Worm (Caenorhabditis elegans) whole organism, L4 larva: Measurements from ENCODE around the gene sms-1.

ENCODE experiments used
- D1046.2 ChIP-seq: fragments of 200-800 bp; sonication (Bioruptor generic); IDR thresholded peaks from 2 replicates; pipeline ENCODE4 v1.3.6; 2022; ENCODE audit warnings: missing genetic modification characterization, missing compliant biosample characterization
- F49E8.2 ChIP-seq: sonication (generic microtip); optimal IDR thresholded peaks from 2 replicates; lab custom pipeline; 2016; ENCODE audit warnings: missing compliant biosample characterization, mild to moderate bottlenecking, missing genetic modification characterization, borderline replicate concordance
- T20F7.1 ChIP-seq: fragments of 200-800 bp; sonication (Bioruptor generic); optimal IDR thresholded peaks from 2 replicates; lab custom pipeline; 2018; ENCODE audit warnings: mild to moderate bottlenecking, missing genetic modification characterization, missing compliant biosample characterization
- Y48G9A.11 ChIP-seq: fragments of 200-800 bp; sonication (Bioruptor generic); IDR thresholded peaks from 2 replicates; pipeline ENCODE4 v1.3.6; 2022; ENCODE audit warnings: missing genetic modification reagents, missing genetic modification characterization, missing compliant biosample characterization
- Y75B8A.6 ChIP-seq: fragments of 200-800 bp; sonication (Bioruptor generic); IDR thresholded peaks from 2 replicates; pipeline ENCODE4 v1.3.6; 2022; ENCODE audit warnings: missing genetic modification reagents, missing genetic modification characterization, missing compliant biosample characterization
- aha-1 ChIP-seq: fragments of 150-350 bp; peaks from one replicate; lab custom pipeline; 2014; ENCODE audit warnings: missing biosample characterization, missing genetic modification characterization
- aly-2 ChIP-seq: sonication (generic microtip); optimal IDR thresholded peaks from 2 replicates; lab custom pipeline; 2018; ENCODE audit warnings: missing biosample characterization, missing genetic modification characterization
- arid-1 ChIP-seq: fragments of 200-800 bp; sonication (Bioruptor generic); conservative IDR thresholded peaks from 2 replicates; pipeline ENCODE4 v1.3.6; 2022; ENCODE audit warnings: missing genetic modification reagents, missing genetic modification characterization, missing compliant biosample characterization
- ceh-32 ChIP-seq: sonication (generic microtip); optimal IDR thresholded peaks from 2 replicates; lab custom pipeline; 2016; ENCODE audit warnings: mild to moderate bottlenecking, missing genetic modification characterization, missing compliant biosample characterization; ENCODE audit not compliant: poor library complexity
- ceh-44 ChIP-seq: fragments of 200-800 bp; sonication (Bioruptor generic); IDR thresholded peaks from 2 replicates; pipeline ENCODE4 v1.3.6; 2022; ENCODE audit warnings: missing genetic modification reagents, missing genetic modification characterization, missing compliant biosample characterization
- cey-2 ChIP-seq: sonication (generic microtip); optimal IDR thresholded peaks from 3 replicates; lab custom pipeline; 2017; ENCODE audit warnings: missing genetic modification characterization, mild to moderate bottlenecking, missing compliant biosample characterization, antibody characterized with exemption, borderline replicate concordance; ENCODE audit not compliant: insufficient read depth
- daf-8 ChIP-seq: fragments of 200-800 bp; sonication (Bioruptor generic); IDR thresholded peaks from 2 replicates; pipeline ENCODE4 v1.3.6; 2022; ENCODE audit warnings: missing genetic modification characterization, missing compliant biosample characterization
- dmd-6 ChIP-seq: fragments of 200-800 bp; sonication (Bioruptor generic); IDR thresholded peaks from 2 replicates; pipeline ENCODE4 v1.3.6; 2022; ENCODE audit warnings: missing genetic modification reagents, missing genetic modification characterization, missing compliant biosample characterization
- dmd-8 ChIP-seq: fragments of 200-800 bp; sonication (Bioruptor generic); IDR thresholded peaks from 2 replicates; pipeline ENCODE4 v1.3.6; 2022; ENCODE audit warnings: missing genetic modification characterization, missing compliant biosample characterization
- dpl-1 ChIP-seq: fragments of 150-350 bp; optimal IDR thresholded peaks from 2 replicates; lab custom pipeline; 2014; ENCODE audit warnings: missing biosample characterization, missing genetic modification reagents, missing genetic modification characterization
- duxl-1 ChIP-seq: sonication (generic microtip); optimal IDR thresholded peaks from 2 replicates; lab custom pipeline; 2016; ENCODE audit warnings: mild to moderate bottlenecking, missing genetic modification characterization, moderate library complexity, missing compliant biosample characterization; ENCODE audit not compliant: poor library complexity
- egl-27 ChIP-seq: sonication (generic microtip); optimal IDR thresholded peaks from 3 replicates; lab custom pipeline; 2017; ENCODE audit warnings: missing biosample characterization, missing genetic modification reagents, missing genetic modification characterization
- hif-1 ChIP-seq, 2 experiments: sonication (generic microtip); optimal IDR thresholded peaks; 2 replicates each; lab custom pipeline; 2016 to 2017; ENCODE audit warnings: missing compliant biosample characterization in 2 of 2, missing genetic modification characterization in 2 of 2, missing genetic modification reagents in 2 of 2, missing genotype in 2 of 2, mild to moderate bottlenecking in 1 of 2
- hlh-30 ChIP-seq: sonication (generic microtip); optimal IDR thresholded peaks from 2 replicates; lab custom pipeline; 2017; ENCODE audit warnings: antibody characterized with exemption, mild to moderate bottlenecking, missing genetic modification characterization, missing compliant biosample characterization; ENCODE audit not compliant: insufficient read depth
- hmg-1.1 ChIP-seq: fragments of 200-800 bp; sonication (Bioruptor generic); IDR thresholded peaks from 2 replicates; pipeline ENCODE4 v1.3.6; 2022; ENCODE audit warnings: missing genetic modification reagents, missing genetic modification characterization, missing compliant biosample characterization
- jun-1 ChIP-seq: fragments of 150-350 bp; optimal IDR thresholded peaks from 2 replicates; lab custom pipeline; 2014; ENCODE audit warnings: missing biosample characterization, missing genetic modification reagents, missing genetic modification characterization
- lin-1 ChIP-seq: fragments of 200-800 bp; sonication (Bioruptor generic); IDR thresholded peaks from 2 replicates; pipeline ENCODE4 v1.3.6; 2022; ENCODE audit warnings: missing genetic modification reagents, missing genetic modification characterization, missing compliant biosample characterization
- lin-38 ChIP-seq: fragments of 200-800 bp; sonication (Bioruptor generic); IDR thresholded peaks from 2 replicates; pipeline ENCODE4 v1.3.6; 2022; ENCODE audit warnings: missing genetic modification reagents, missing genetic modification characterization, missing compliant biosample characterization
- lsy-2 ChIP-seq, 2 experiments: fragments of 150-350 bp in 1 of 2; sonication (generic microtip) in 1 of 2; optimal IDR thresholded peaks; 2 replicates each; lab custom pipeline; 2014 to 2017; ENCODE audit warnings: missing biosample characterization in 2 of 2, missing genetic modification characterization in 2 of 2
- madf-5 ChIP-seq, 2 experiments: fragments of 200-800 bp; sonication (Bioruptor generic); IDR thresholded peaks; 2 replicates each; pipeline ENCODE4 v1.3.6; 2022; ENCODE audit warnings: missing compliant biosample characterization in 2 of 2, missing genetic modification characterization in 2 of 2
- mdt-29 ChIP-seq: fragments of 200-800 bp; sonication (Bioruptor generic); IDR thresholded peaks from 2 replicates; pipeline ENCODE4 v1.3.6; 2022; ENCODE audit warnings: missing genetic modification reagents, missing genetic modification characterization, missing compliant biosample characterization
- mxl-2 ChIP-seq: fragments of 200-800 bp; sonication (Bioruptor generic); conservative IDR thresholded peaks from 2 replicates; pipeline ENCODE4 v1.3.6; 2022; ENCODE audit warnings: missing genetic modification reagents, missing genetic modification characterization, missing compliant biosample characterization
- nhr-10 ChIP-seq: fragments of 150-350 bp; optimal IDR thresholded peaks from 2 replicates; lab custom pipeline; 2014; ENCODE audit warnings: missing biosample characterization, missing genetic modification characterization
- nhr-11 ChIP-seq: fragments of 150-350 bp; optimal IDR thresholded peaks from 2 replicates; lab custom pipeline; 2014; ENCODE audit warnings: missing biosample characterization, missing genetic modification characterization
- nhr-111 ChIP-seq: fragments of 200-800 bp; sonication (Bioruptor generic); optimal IDR thresholded peaks from 2 replicates; lab custom pipeline; 2018; ENCODE audit warnings: mild to moderate bottlenecking, missing genetic modification characterization, missing compliant biosample characterization
- nhr-237 ChIP-seq: sonication (generic microtip); optimal IDR thresholded peaks from 2 replicates; lab custom pipeline; 2017; ENCODE audit warnings: missing biosample characterization, missing genetic modification characterization
- nhr-28 ChIP-seq: fragments of 150-350 bp; optimal IDR thresholded peaks from 2 replicates; lab custom pipeline; 2014; ENCODE audit warnings: missing biosample characterization, missing genetic modification characterization
- nhr-42 ChIP-seq: fragments of 200-800 bp; sonication (Bioruptor generic); IDR thresholded peaks from 2 replicates; pipeline ENCODE4 v1.3.6; 2022; ENCODE audit warnings: missing genetic modification characterization, missing compliant biosample characterization
- nhr-48 ChIP-seq: sonication (generic microtip); optimal IDR thresholded peaks from 2 replicates; lab custom pipeline; 2016; ENCODE audit warnings: mild to moderate bottlenecking, missing genetic modification characterization, missing compliant biosample characterization
- nhr-76 ChIP-seq: fragments of 150-350 bp; optimal IDR thresholded peaks from 2 replicates; lab custom pipeline; 2014; ENCODE audit warnings: missing biosample characterization, missing genetic modification characterization
- nhr-77 ChIP-seq: fragments of 150-350 bp; optimal IDR thresholded peaks from 2 replicates; lab custom pipeline; 2014; ENCODE audit warnings: missing biosample characterization, missing genetic modification characterization
- pha-4 ChIP-seq, 2 experiments: fragments of 150-350 bp in 1 of 2; fragments of 200-800 bp in 1 of 2; sonication (Bioruptor generic) in 1 of 2; IDR thresholded peaks in 1 of 2; optimal IDR thresholded peaks in 1 of 2; 2 replicates each; pipeline versions ENCODE4 v1.3.6 to Lab custom; 2014 to 2022; ENCODE audit warnings: missing genetic modification characterization in 2 of 2, missing genetic modification reagents in 2 of 2, missing biosample characterization in 1 of 2, missing compliant biosample characterization in 1 of 2
- php-3 ChIP-seq: fragments of 200-800 bp; sonication (Bioruptor generic); IDR thresholded peaks from 2 replicates; pipeline ENCODE4 v1.3.6; 2022; ENCODE audit warnings: missing genetic modification reagents, missing genetic modification characterization, missing compliant biosample characterization
- rbr-2 ChIP-seq: sonication (generic microtip); optimal IDR thresholded peaks from 2 replicates; lab custom pipeline; 2016; ENCODE audit warnings: missing genotype, missing genetic modification characterization, missing compliant biosample characterization
- skn-1 ChIP-seq: fragments of 150-350 bp; optimal IDR thresholded peaks from 2 replicates; lab custom pipeline; 2014; ENCODE audit warnings: missing biosample characterization, missing genetic modification characterization
- snpc-4 ChIP-seq: fragments of 150-350 bp; optimal IDR thresholded peaks from 2 replicates; lab custom pipeline; 2014; ENCODE audit warnings: missing biosample characterization, missing genetic modification characterization
- spr-3 ChIP-seq: fragments of 200-800 bp; sonication (Bioruptor generic); optimal IDR thresholded peaks from 2 replicates; lab custom pipeline; 2018; ENCODE audit warnings: mild to moderate bottlenecking, missing genetic modification characterization, missing compliant biosample characterization
- tra-1 ChIP-seq: fragments of 200-800 bp; sonication (Bioruptor generic); IDR thresholded peaks from 2 replicates; pipeline ENCODE4 v1.3.6; 2022; ENCODE audit warnings: missing genetic modification reagents, missing genetic modification characterization, missing compliant biosample characterization
- unc-39 ChIP-seq: sonication (generic microtip); optimal IDR thresholded peaks from 2 replicates; lab custom pipeline; 2017; ENCODE audit warnings: missing biosample characterization, missing genetic modification characterization
- unc-62 ChIP-seq, 3 experiments: fragments of 150-350 bp in 1 of 3; sonication (generic microtip); optimal IDR thresholded peaks in 2 of 3; peaks in 1 of 3; 1 replicate in 1 of 3; 2 replicates in 2 of 3; lab custom pipeline; 2014 to 2017; ENCODE audit warnings: missing biosample characterization in 3 of 3, missing genetic modification characterization in 3 of 3, missing genetic modification reagents in 3 of 3, missing genotype in 1 of 3
- vab-7 ChIP-seq: fragments of 200-800 bp; sonication (Bioruptor generic); IDR thresholded peaks from 2 replicates; pipeline ENCODE4 v1.3.6; 2022; ENCODE audit warnings: missing genetic modification reagents, missing genetic modification characterization, missing compliant biosample characterization
- zfp-2 ChIP-seq: sonication (generic microtip); optimal IDR thresholded peaks from 2 replicates; lab custom pipeline; 2016; ENCODE audit warnings: mild to moderate bottlenecking, missing genetic modification characterization, missing compliant biosample characterization
- zfp-3 ChIP-seq: fragments of 200-800 bp; sonication (Bioruptor generic); conservative IDR thresholded peaks from 2 replicates; pipeline ENCODE4 v1.3.6; 2022; ENCODE audit warnings: missing genetic modification reagents, missing genetic modification characterization, missing compliant biosample characterization

Gene sms-1

ce11 chrIV:11522225-11522952 is 24.4 kb upstream of the sms-1 start (continued):
- TF ChIP-seq zfp-3 (GFP tag; lab: Robert Waterston, UW) (no peak), nhr-10 (no peak), nhr-11 (tag; lab: Kevin White, UChicago) (peak; percentile 56), egl-27 (tag; lab: Kevin White, UChicago) (no peak), zfp-2 (tag; lab: Kevin White, UChicago) (no peak), dmd-8 (GFP tag; lab: Robert Waterston, UW) (no peak), D1046.2 (no peak), mdt-29 (GFP tag; lab: Robert Waterston, UW) (no peak), ceh-44 (GFP tag; lab: Robert Waterston, UW) (no peak), hif-1 (tag; optimal IDR thresholded peaks at IDR 0.05; lab: Kevin White, UChicago) (peak in 1 of 2 experiments; percentile 28), F49E8.2 (no peak), nhr-48 (tag; lab: Kevin White, UChicago) (peak; percentile 77), tra-1 (GFP tag; lab: Robert Waterston, UW) (no peak), mxl-2 (GFP tag; lab: Robert Waterston, UW) (no peak), aha-1 (tag; lab: Kevin White, UChicago) (peak; percentile 96), nhr-28 (tag; lab: Kevin White, UChicago) (peak; percentile 83), ceh-32 (tag; lab: Kevin White, UChicago) (no peak), unc-62 (GFP tag; optimal IDR thresholded peaks at IDR 0.05 in 1 of 2; lab: Kevin White, UChicago) (peak in 1 of 2 experiments; percentile 97), unc-62 (tag; optimal IDR thresholded peaks at IDR 0.05; lab: Kevin White, UChicago) (no peak), dmd-6 (GFP tag; lab: Robert Waterston, UW) (peak; percentile 46; the same call in 1 of the 2 replicates), hmg-1.1 (GFP tag; lab: Robert Waterston, UW) (peak; percentile 43), hlh-30 (tag; lab: Kevin White, UChicago) (peak; percentile 78), nhr-237 (tag; lab: Kevin White, UChicago) (no peak), nhr-111 (GFP tag; lab: Kevin White, UChicago) (no peak), aly-2 (tag; lab: Kevin White, UChicago) (no peak), unc-39 (tag; lab: Kevin White, UChicago) (no peak), nhr-42 (peak; percentile 64; the same call in 1 of the 2 replicates), nhr-77 (tag; lab: Kevin White, UChicago) (peak; percentile 92), madf-5 (GFP tag; IDR thresholded peaks at IDR 0.05; lab: Robert Waterston, UW) (no peak), lsy-2 (tag; optimal IDR thresholded peaks at IDR 0.05; lab: Kevin White, UChicago) (peak; percentile 35 to 72), snpc-4 (no peak), lin-38 (GFP tag; lab: Robert Waterston, UW) (peak; percentile 18), skn-1 (tag; lab: Kevin White, UChicago) (no peak), rbr-2 (peak; percentile 62), spr-3 (GFP tag; lab: Kevin White, UChicago) (no peak), dpl-1 (peak; percentile 39), arid-1 (no peak), lin-1 (GFP tag; lab: Robert Waterston, UW) (no peak), T20F7.1 (GFP tag; lab: Kevin White, UChicago) (peak; percentile 88), duxl-1 (tag; lab: Kevin White, UChicago) (no peak), Y48G9A.11 (GFP tag; lab: Robert Waterston, UW) (peak; percentile 77), daf-8 (no peak), vab-7 (GFP tag; lab: Robert Waterston, UW) (no peak), cey-2 (tag; lab: Kevin White, UChicago) (no peak), jun-1 (tag; lab: Kevin White, UChicago) (peak; percentile 43), php-3 (GFP tag; lab: Robert Waterston, UW) (no peak), pha-4 (GFP tag; IDR thresholded peaks at IDR 0.05; lab: Robert Waterston, UW) (no peak; the same call in 1 of the 2 replicates), pha-4 (tag; optimal IDR thresholded peaks at IDR 0.05; lab: Kevin White, UChicago) (no peak), nhr-76 (tag; lab: Kevin White, UChicago) (no peak), Y75B8A.6 (GFP tag; lab: Robert Waterston, UW) (no peak)
